Worm (Caenorhabditis elegans): ENCODE measurements around the gene str-185.

DNA sequence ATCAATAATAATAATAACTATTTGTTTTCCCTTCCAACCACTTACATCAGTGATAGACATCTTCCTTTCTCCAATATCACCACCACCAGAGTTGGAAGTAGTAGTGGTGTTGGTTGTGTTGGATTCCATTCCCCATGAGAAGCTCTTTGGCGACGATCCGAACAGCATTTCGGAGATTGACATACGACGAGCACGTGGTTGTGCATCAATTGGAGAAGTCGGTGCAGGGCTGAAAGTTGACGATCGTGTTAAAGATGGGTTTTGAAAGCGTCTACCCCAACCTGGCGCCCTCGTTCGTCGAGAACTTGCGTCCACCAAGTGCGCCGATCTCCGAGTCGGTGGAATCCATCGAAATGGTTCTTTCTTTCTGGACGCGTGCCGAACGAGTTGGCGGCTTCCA, 39.3 kb upstream of the str-185 start:
- TF ChIP-seq pha-4 (tag; optimal IDR thresholded peaks at IDR 0.05) (no peak), lsy-2 (tag; optimal IDR thresholded peaks at IDR 0.05) (no peak), nhr-12 (tag; optimal IDR thresholded peaks at IDR 0.05) (no peak), nhr-237 (tag; optimal IDR thresholded peaks at IDR 0.05) (no peak), nhr-28 (tag; optimal IDR thresholded peaks at IDR 0.05) (no peak), nhr-76 (tag; optimal IDR thresholded peaks at IDR 0.05) (no peak)

All from whole organism, mixed stage, embryonic.